Worm (Caenorhabditis elegans) whole organism, L4/young adult: ENCODE results near the gene col-144.

Experiments used
- W03F9.2 ChIP-seq: fragments of 150-350 bp; optimal IDR thresholded peaks from 2 replicates; lab custom pipeline; 2014; ENCODE audit warnings: missing biosample characterization, missing genetic modification characterization
- him-1 ChIP-seq: sonication (generic microtip); optimal IDR thresholded peaks from 2 replicates; lab custom pipeline; 2016; ENCODE audit warnings: missing genotype, missing genetic modification reagents, missing genetic modification characterization, missing compliant biosample characterization

ce11 chrV:9111957-9112356, 48.5 kb downstream of the col-144 start:
- TF ChIP-seq him-1 (tag; lab: Kevin White, UChicago) (no peak), W03F9.2 (tag; lab: Kevin White, UChicago) (no peak)
